Worm (Caenorhabditis elegans): Measurements from ENCODE around the gene F14D7.1.
"Not testable (repeated sequence)": the region's sequence is repeated elsewhere in the genome, so short reads cannot be mapped to it uniquely, and the experiment has no call there.

DNA sequence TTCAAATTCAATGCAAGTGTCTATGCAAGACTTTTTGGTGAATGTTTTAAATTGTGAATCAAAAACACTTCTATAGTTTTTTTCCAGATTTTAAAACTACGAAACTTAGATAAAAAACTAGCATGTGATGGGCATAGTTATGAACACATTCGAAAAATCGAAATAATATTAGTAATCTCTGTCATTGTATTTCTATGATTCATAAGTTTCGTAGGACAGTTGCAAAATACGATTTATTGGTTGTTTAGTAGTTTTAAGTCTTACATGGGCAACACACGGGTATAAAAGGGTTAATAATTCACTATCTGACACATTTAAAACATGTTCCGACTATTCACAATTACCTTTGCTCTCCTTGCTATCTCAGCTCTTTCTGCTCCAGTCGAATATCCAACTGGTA is 18.9 kb upstream of the F14D7.1 start, which contains the start of gene spig-5:
- not testable (repeated sequence) for TF ChIP-seq tbx-2, R02D3.7, aly-2, pqm-1, ceh-82, lin-15B, jun-1, daf-12, ztf-4, egl-27 (tag; optimal IDR thresholded peaks at IDR 0.05)
